ENCODE assay signal across 4 worm cellular contexts in genomic region chrIII:9689377-9689776, ce11.
TF ChIP-seq lines count a peak whose summit lies in the region.

No protein-coding gene starts in this region.

TF ChIP-seq in whole organism, L1 larva, 84 proteins besides CTCF, POLR2A, EP300 and RAD21:
- TF ChIP-seq sup-37 (GFP tag; optimal IDR thresholded peaks at IDR 0.05; lab: Kevin White, UChicago) = no peak
- peak in 1 of 2 experiments; percentile 21 for TF ChIP-seq lin-35 (GFP tag; optimal IDR thresholded peaks at IDR 0.05; lab: Kevin White, UChicago)
- TF ChIP-seq mef-2 (tag; optimal IDR thresholded peaks at IDR 0.05; lab: Kevin White, UChicago) = no peak
- no peak for TF ChIP-seq nhr-20 (tag; optimal IDR thresholded peaks at IDR 0.05; lab: Kevin White, UChicago)
- TF ChIP-seq lin-13 (GFP tag; optimal IDR thresholded peaks at IDR 0.05; lab: Kevin White, UChicago) = no peak
- TF ChIP-seq egl-27 (tag; optimal IDR thresholded peaks at IDR 0.05; lab: Kevin White, UChicago) = no peak
- TF ChIP-seq skn-1 (tag; optimal IDR thresholded peaks at IDR 0.05; lab: Kevin White, UChicago) = no peak
- no peak for TF ChIP-seq nhr-11 (tag; optimal IDR thresholded peaks at IDR 0.05; lab: Kevin White, UChicago)
- peak; percentile 77 for TF ChIP-seq elt-2 (tag; optimal IDR thresholded peaks at IDR 0.05; lab: Kevin White, UChicago)
- TF ChIP-seq efl-3 (GFP tag; optimal IDR thresholded peaks at IDR 0.05; lab: Kevin White, UChicago) = no peak
- TF ChIP-seq fkh-8 (tag; optimal IDR thresholded peaks at IDR 0.05; lab: Kevin White, UChicago) = no peak
TF ChIP-seq in whole organism, L1 larva: peak in this region for 2.

TF ChIP-seq in whole organism, L2 larva, 48 proteins besides CTCF, POLR2A, EP300 and RAD21:
- TF ChIP-seq crh-2 (tag; optimal IDR thresholded peaks at IDR 0.05; lab: Kevin White, UChicago) = peak; percentile 15
- TF ChIP-seq gmeb-1 (tag; optimal IDR thresholded peaks at IDR 0.05; lab: Kevin White, UChicago) = peak; percentile 10
- no peak for TF ChIP-seq R02D3.7 (tag; optimal IDR thresholded peaks at IDR 0.05; lab: Kevin White, UChicago)
- TF ChIP-seq fos-1 (tag; optimal IDR thresholded peaks at IDR 0.05; lab: Kevin White, UChicago) = peak; percentile 6

TF ChIP-seq in whole organism, L3 larva, 47 proteins besides CTCF, POLR2A, EP300 and RAD21:
- peak; percentile 34 for TF ChIP-seq pha-4 (tag; optimal IDR thresholded peaks at IDR 0.05; lab: Kevin White, UChicago)
- TF ChIP-seq elt-2 (tag; optimal IDR thresholded peaks at IDR 0.05; lab: Kevin White, UChicago) = peak; percentile 68
- TF ChIP-seq nhr-67 (tag; optimal IDR thresholded peaks at IDR 0.05; lab: Kevin White, UChicago) = no peak
- TF ChIP-seq pqm-1 (tag; optimal IDR thresholded peaks at IDR 0.05; lab: Kevin White, UChicago) = peak; percentile 91

TF ChIP-seq in whole organism, L4 larva, 104 proteins besides CTCF, POLR2A, EP300 and RAD21:
- TF ChIP-seq aly-2 (tag; optimal IDR thresholded peaks at IDR 0.05; lab: Kevin White, UChicago) = no peak
- TF ChIP-seq lsy-2 (tag; optimal IDR thresholded peaks at IDR 0.05; lab: Kevin White, UChicago) = no peak
- no peak for TF ChIP-seq F26F4.8 (GFP tag; conservative IDR thresholded peaks at IDR 0.05; lab: Robert Waterston, UW)
- TF ChIP-seq hlh-11 (tag; optimal IDR thresholded peaks at IDR 0.05; lab: Kevin White, UChicago) = peak; percentile 6
- TF ChIP-seq egl-27 (tag; optimal IDR thresholded peaks at IDR 0.05; lab: Kevin White, UChicago) = no peak
- TF ChIP-seq nhr-48 (tag; optimal IDR thresholded peaks at IDR 0.05; lab: Kevin White, UChicago) = no peak
- peak; percentile 86 for TF ChIP-seq dve-1 (tag; optimal IDR thresholded peaks at IDR 0.05; lab: Kevin White, UChicago; ENCODE audit: insufficient read depth)
- no peak for TF ChIP-seq nhr-111 (GFP tag; optimal IDR thresholded peaks at IDR 0.05; lab: Kevin White, UChicago)
- TF ChIP-seq dmd-6 (GFP tag; IDR thresholded peaks at IDR 0.05; lab: Robert Waterston, UW) = no peak
- TF ChIP-seq pqm-1 (tag; optimal IDR thresholded peaks at IDR 0.05; lab: Kevin White, UChicago) = peak; percentile 44
- no peak for TF ChIP-seq daf-16 (GFP tag; optimal IDR thresholded peaks at IDR 0.05; lab: Kevin White, UChicago)
- TF ChIP-seq daf-16 (tag; optimal IDR thresholded peaks at IDR 0.05; lab: Kevin White, UChicago) = peak; percentile 96

Comparison
In these comparisons a context has a peak if more than half of its experiments do, and no peak if none do; other contexts are left out.
1. Of the 29 proteins assayed by ChIP-seq in both whole organism, L4 larva and whole organism, L1 larva: peak only in whole organism, L4 larva: pqm-1; only in whole organism, L1 larva: none; in both: none; in neither: 28.